Fruit fly (Drosophila melanogaster) whole organism, embryonic: ENCODE results near the gene CG42571.

Source experiments
- CG10321 ChIP-seq: fragments of 200-800 bp; sonication (Bioruptor generic); IDR thresholded peaks from 2 replicates; pipeline ENCODE4 v1.3.6; 2022; ENCODE audit warnings: missing biosample characterization, missing genetic modification characterization
- CG17361 ChIP-seq: fragments of 200-800 bp; sonication (Bioruptor generic); IDR thresholded peaks from 3 replicates; pipeline ENCODE4 v1.3.6; 2022; ENCODE audit warnings: missing biosample characterization, missing genetic modification characterization
- CG30020 ChIP-seq: fragments of 200-800 bp; optimal IDR thresholded peaks from 2 replicates; lab custom pipeline; 2019; ENCODE audit warnings: missing biosample characterization, mild to moderate bottlenecking, missing genetic modification characterization, moderate library complexity
- Doc3 ChIP-seq: fragments of 200-800 bp; sonication (Bioruptor generic); IDR thresholded peaks from 3 replicates; pipeline ENCODE4 v1.3.6; 2022; ENCODE audit warnings: missing biosample characterization, missing genetic modification characterization; ENCODE audit not compliant: partially characterized antibody
- HmgD ChIP-seq: fragments of 200-800 bp; sonication (Bioruptor generic); optimal IDR thresholded peaks from 3 replicates; lab custom pipeline; 2016; ENCODE audit warnings: missing biosample characterization, missing genetic modification characterization
- Sry-β ChIP-seq: fragments of 200-800 bp; sonication (Bioruptor generic); optimal IDR thresholded peaks from 2 replicates; lab custom pipeline; 2018; ENCODE audit warnings: missing biosample characterization, mild to moderate bottlenecking, missing genetic modification characterization, moderate library complexity
- Xrp1 ChIP-seq: fragments of 200-800 bp; sonication (Bioruptor generic); IDR thresholded peaks from 2 replicates; pipeline ENCODE4 v1.3.6; 2022; ENCODE audit warnings: missing biosample characterization, missing genetic modification characterization
- da ChIP-seq: fragments of 200-800 bp; sonication (Bioruptor generic); optimal IDR thresholded peaks from 2 replicates; lab custom pipeline; 2016; ENCODE audit warnings: missing biosample characterization, missing genetic modification characterization
- dimm ChIP-seq: fragments of 200-800 bp; sonication (Bioruptor generic); IDR thresholded peaks from 2 replicates; pipeline ENCODE4 v1.3.6; 2022; ENCODE audit warnings: missing biosample characterization, missing genetic modification characterization
- gt ChIP-seq: fragments of 200-800 bp; sonication (Bioruptor generic); IDR thresholded peaks from 2 replicates; pipeline ENCODE4 v1.3.6; 2022; ENCODE audit warnings: missing biosample characterization, missing genetic modification characterization

DNA sequence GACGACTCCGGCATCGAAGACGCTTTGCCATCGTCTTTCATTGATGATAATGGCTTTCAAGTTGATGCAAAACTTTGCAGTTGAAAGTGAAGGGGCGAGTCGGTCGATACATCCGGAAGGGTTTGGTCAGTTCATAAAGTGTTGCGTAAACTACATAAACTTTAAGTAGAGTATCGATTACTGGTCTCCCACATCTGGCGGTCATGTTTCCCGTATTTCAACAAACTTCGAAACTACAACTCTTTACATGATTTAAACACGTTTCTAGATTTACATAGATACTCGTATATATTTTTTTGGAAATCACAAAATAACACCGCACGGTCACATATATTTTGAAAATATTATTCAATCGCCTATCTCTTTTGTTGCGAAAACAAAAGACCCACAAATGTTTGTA lies 28.5 kb upstream of the CG42571 start, which contains the start of gene CG34452:
- TF ChIP-seq gt (GFP tag; lab: Robert Waterston, UW) (no peak), Xrp1 (no peak), CG17361 (GFP tag; lab: Robert Waterston, UW) (no peak), CG10321 (no peak), Sry-β (GFP tag; lab: Kevin White, UChicago) (no peak), dimm (GFP tag; lab: Robert Waterston, UW) (no peak), HmgD (GFP tag; lab: Kevin White, UChicago) (no peak), CG30020 (tag; lab: Kevin White, UChicago) (no peak), Doc3 (no peak), da (GFP tag; lab: Kevin White, UChicago) (no peak)
